Fruit fly (Drosophila melanogaster) whole organism, prepupa: ENCODE data around the gene rtp.

Source experiments
- Blimp-1 ChIP-seq: fragments of 200-800 bp; sonication (Bioruptor generic); optimal IDR thresholded peaks from 3 replicates; lab custom pipeline; 2017; ENCODE audit warnings: missing biosample characterization, missing genetic modification characterization, mild to moderate bottlenecking, moderate library complexity, missing genetic modification reagents
- CG10631 ChIP-seq: fragments of 200-800 bp; sonication (Bioruptor generic); optimal IDR thresholded peaks from 2 replicates; lab custom pipeline; 2016; ENCODE audit warnings: missing biosample characterization, missing genetic modification characterization
- CG10669 ChIP-seq: fragments of 200-800 bp; sonication (Bioruptor generic); optimal IDR thresholded peaks from 3 replicates; lab custom pipeline; 2018; ENCODE audit warnings: missing biosample characterization, mild to moderate bottlenecking, missing genetic modification characterization, moderate library complexity
- CG11294 ChIP-seq: fragments of 200-800 bp; sonication (Bioruptor generic); IDR thresholded peaks from 2 replicates; pipeline ENCODE4 v1.3.6; 2022; ENCODE audit warnings: missing biosample characterization, missing genetic modification characterization
- CG11762 ChIP-seq: fragments of 200-800 bp; sonication (Bioruptor generic); optimal IDR thresholded peaks from 3 replicates; lab custom pipeline; 2016; ENCODE audit warnings: missing biosample characterization, missing genetic modification characterization; ENCODE audit not compliant: insufficient read depth
- CG11902 ChIP-seq: fragments of 200-800 bp; sonication (Bioruptor generic); optimal IDR thresholded peaks from 3 replicates; lab custom pipeline; 2016; ENCODE audit warnings: missing biosample characterization, missing genetic modification characterization
- CG1621 ChIP-seq: fragments of 200-800 bp; sonication (Bioruptor generic); optimal IDR thresholded peaks from 3 replicates; lab custom pipeline; 2018; ENCODE audit warnings: missing biosample characterization, mild to moderate bottlenecking, missing genetic modification characterization
- CG16779 ChIP-seq: fragments of 200-800 bp; sonication (Bioruptor generic); optimal IDR thresholded peaks from 3 replicates; lab custom pipeline; 2017; ENCODE audit warnings: missing biosample characterization, mild to moderate bottlenecking, missing genetic modification characterization
- CG3032 ChIP-seq: fragments of 200-800 bp; optimal IDR thresholded peaks from 2 replicates; lab custom pipeline; 2019; ENCODE audit warnings: missing biosample characterization, mild to moderate bottlenecking, missing genetic modification characterization, moderate library complexity
- CG31627 ChIP-seq: fragments of 200-800 bp; sonication (Bioruptor generic); optimal IDR thresholded peaks from 3 replicates; lab custom pipeline; 2016; ENCODE audit warnings: missing biosample characterization, missing genetic modification characterization
- CG34406 ChIP-seq: fragments of 200-800 bp; sonication (Bioruptor generic); optimal IDR thresholded peaks from 3 replicates; lab custom pipeline; 2016; ENCODE audit warnings: missing biosample characterization, missing genetic modification characterization
- CG3919 ChIP-seq: fragments of 200-800 bp; sonication (Bioruptor generic); optimal IDR thresholded peaks from 3 replicates; lab custom pipeline; 2016; ENCODE audit warnings: missing biosample characterization, missing genetic modification characterization
- CG6163 ChIP-seq: fragments of 200-800 bp; sonication (Bioruptor generic); IDR thresholded peaks from 3 replicates; pipeline ENCODE4 v1.3.6; 2022; ENCODE audit warnings: missing biosample characterization, missing genetic modification characterization
- CG6792 ChIP-seq: fragments of 200-800 bp; sonication (Bioruptor generic); optimal IDR thresholded peaks from 3 replicates; lab custom pipeline; 2016; ENCODE audit warnings: missing biosample characterization, missing genetic modification characterization
- CG6808 ChIP-seq: fragments of 200-800 bp; sonication (Bioruptor generic); optimal IDR thresholded peaks from 3 replicates; lab custom pipeline; 2017; ENCODE audit warnings: missing biosample characterization, missing genetic modification characterization, mild to moderate bottlenecking, moderate library complexity, missing genetic modification reagents
- CG6854 ChIP-seq: fragments of 200-800 bp; sonication (Bioruptor generic); optimal IDR thresholded peaks from 2 replicates; lab custom pipeline; 2017; ENCODE audit warnings: missing biosample characterization, mild to moderate bottlenecking, missing genetic modification characterization
- CG7368 ChIP-seq: fragments of 200-800 bp; sonication (Bioruptor generic); optimal IDR thresholded peaks from 3 replicates; lab custom pipeline; 2016; ENCODE audit warnings: missing biosample characterization, missing genetic modification characterization
- CG8119 ChIP-seq: fragments of 200-800 bp; sonication (Bioruptor generic); IDR thresholded peaks from 3 replicates; pipeline ENCODE4 v1.3.6; 2022; ENCODE audit warnings: missing biosample characterization, missing genetic modification characterization
- CG8319 ChIP-seq: fragments of 200-800 bp; sonication (Bioruptor generic); optimal IDR thresholded peaks from 3 replicates; lab custom pipeline; 2016; ENCODE audit warnings: missing biosample characterization, missing genetic modification characterization
- CG8632 ChIP-seq: fragments of 200-800 bp; sonication (Bioruptor generic); optimal IDR thresholded peaks from 3 replicates; lab custom pipeline; 2016; ENCODE audit warnings: missing biosample characterization, missing genetic modification characterization
- CG9139 ChIP-seq: fragments of 200-800 bp; sonication (Bioruptor generic); optimal IDR thresholded peaks from 3 replicates; lab custom pipeline; 2017; ENCODE audit warnings: missing biosample characterization, mild to moderate bottlenecking, missing genetic modification characterization
- Eip75B ChIP-seq: fragments of 200-800 bp; sonication (Bioruptor generic); optimal IDR thresholded peaks from 3 replicates; lab custom pipeline; 2016; ENCODE audit warnings: missing biosample characterization, missing genetic modification characterization
- Eip78C ChIP-seq: fragments of 200-800 bp; sonication (Bioruptor generic); peaks from one replicate; lab custom pipeline; 2016; ENCODE audit warnings: missing biosample characterization, missing genetic modification characterization
- Eip93F ChIP-seq: fragments of 200-800 bp; sonication (Bioruptor generic); optimal IDR thresholded peaks from 2 replicates; lab custom pipeline; 2016; ENCODE audit warnings: missing biosample characterization, mild to moderate bottlenecking, missing genetic modification characterization
- Ets21C ChIP-seq: fragments of 200-800 bp; sonication (Bioruptor generic); optimal IDR thresholded peaks from 3 replicates; lab custom pipeline; 2016; ENCODE audit warnings: missing biosample characterization, missing genetic modification characterization
- Ets96B ChIP-seq: fragments of 200-800 bp; optimal IDR thresholded peaks from 2 replicates; lab custom pipeline; 2019; ENCODE audit warnings: missing biosample characterization, mild to moderate bottlenecking, missing genetic modification characterization, moderate library complexity
- Gug ChIP-seq: fragments of 200-800 bp; sonication (Bioruptor generic); IDR thresholded peaks from 2 replicates; pipeline ENCODE4 v1.3.6; 2022; ENCODE audit warnings: missing biosample characterization, missing genetic modification characterization
- Hr38 ChIP-seq: sonication (Bioruptor generic); optimal IDR thresholded peaks from 2 replicates; lab custom pipeline; 2016; ENCODE audit warnings: missing biosample characterization, missing genetic modification characterization
- Hr39 ChIP-seq: fragments of 200-800 bp; sonication (Bioruptor generic); optimal IDR thresholded peaks from 2 replicates; lab custom pipeline; 2016; ENCODE audit warnings: missing biosample characterization, missing genetic modification characterization
- Hr4 ChIP-seq: fragments of 200-800 bp; sonication (Bioruptor generic); optimal IDR thresholded peaks from 3 replicates; lab custom pipeline; 2016; ENCODE audit warnings: missing biosample characterization, missing genetic modification characterization
- Lpt ChIP-seq: fragments of 200-800 bp; sonication (Bioruptor generic); optimal IDR thresholded peaks from 3 replicates; lab custom pipeline; 2016; ENCODE audit warnings: missing biosample characterization, missing genetic modification characterization
- Met ChIP-seq: fragments of 200-800 bp; sonication (Bioruptor generic); optimal IDR thresholded peaks from 3 replicates; lab custom pipeline; 2016; ENCODE audit warnings: missing biosample characterization, missing genetic modification characterization
- OdsH ChIP-seq: fragments of 200-800 bp; sonication (Bioruptor generic); optimal IDR thresholded peaks from 3 replicates; lab custom pipeline; 2016; ENCODE audit warnings: missing biosample characterization, missing genetic modification characterization
- Smox ChIP-seq: fragments of 200-800 bp; sonication (Bioruptor generic); optimal IDR thresholded peaks from 3 replicates; lab custom pipeline; 2016; ENCODE audit warnings: missing biosample characterization, missing genetic modification characterization
- Sox14 ChIP-seq: fragments of 200-800 bp; sonication (Bioruptor generic); optimal IDR thresholded peaks from 3 replicates; lab custom pipeline; 2016; ENCODE audit warnings: missing biosample characterization, missing genetic modification characterization
- Sox15 ChIP-seq: fragments of 200-800 bp; sonication (Bioruptor generic); optimal IDR thresholded peaks from 3 replicates; lab custom pipeline; 2016; ENCODE audit warnings: missing biosample characterization, missing genetic modification characterization
- achi ChIP-seq: fragments of 200-800 bp; sonication (Bioruptor generic); optimal IDR thresholded peaks from 3 replicates; lab custom pipeline; 2016; ENCODE audit warnings: missing biosample characterization, missing genetic modification characterization
- cyc ChIP-seq: fragments of 200-800 bp; sonication (Bioruptor generic); optimal IDR thresholded peaks from 3 replicates; lab custom pipeline; 2016; ENCODE audit warnings: missing biosample characterization, missing genetic modification characterization
- dac ChIP-seq: fragments of 200-800 bp; sonication (Bioruptor generic); optimal IDR thresholded peaks from 2 replicates; lab custom pipeline; 2017; ENCODE audit warnings: missing biosample characterization, mild to moderate bottlenecking, missing genetic modification characterization
- eg ChIP-seq: fragments of 200-800 bp; sonication (Bioruptor generic); IDR thresholded peaks from 3 replicates; pipeline ENCODE4 v1.3.6; 2022; ENCODE audit warnings: missing biosample characterization, missing genetic modification characterization
- esn ChIP-seq: fragments of 200-800 bp; sonication (Bioruptor generic); optimal IDR thresholded peaks from 2 replicates; lab custom pipeline; 2016; ENCODE audit warnings: missing biosample characterization, mild to moderate bottlenecking, missing genetic modification characterization, moderate library complexity
- lz ChIP-seq: fragments of 200-800 bp; sonication (Bioruptor generic); optimal IDR thresholded peaks from 3 replicates; lab custom pipeline; 2016; ENCODE audit warnings: missing biosample characterization, missing genetic modification characterization
- net ChIP-seq: fragments of 200-800 bp; sonication (Bioruptor generic); optimal IDR thresholded peaks from 3 replicates; lab custom pipeline; 2016; ENCODE audit warnings: missing biosample characterization, missing genetic modification characterization
- pdm3 ChIP-seq: fragments of 200-800 bp; sonication (Bioruptor generic); optimal IDR thresholded peaks from 3 replicates; lab custom pipeline; 2016; ENCODE audit warnings: missing biosample characterization, missing genetic modification characterization
- ss ChIP-seq, 2 experiments: fragments of 200-800 bp; sonication (Bioruptor generic); optimal IDR thresholded peaks; 2 replicates in 1 of 2; 3 replicates in 1 of 2; lab custom pipeline; 2017 to 2018; ENCODE audit warnings: mild to moderate bottlenecking in 2 of 2, missing biosample characterization in 2 of 2, missing genetic modification characterization in 2 of 2, moderate library complexity in 1 of 2
- svp ChIP-seq: fragments of 200-800 bp; sonication (Bioruptor generic); peaks from one replicate; lab custom pipeline; 2016; ENCODE audit warnings: missing biosample characterization, missing genetic modification characterization
- topi ChIP-seq: fragments of 200-800 bp; sonication (Bioruptor generic); optimal IDR thresholded peaks from 3 replicates; lab custom pipeline; 2016; ENCODE audit warnings: missing biosample characterization, missing genetic modification characterization
- vri ChIP-seq: fragments of 200-800 bp; sonication (Bioruptor generic); optimal IDR thresholded peaks from 3 replicates; lab custom pipeline; 2016; ENCODE audit warnings: missing biosample characterization, mild to moderate bottlenecking, missing genetic modification characterization

Gene rtp

dm6 chr3R:5240721-5241120 lies 3.6 kb upstream of the rtp start, which contains the start of gene CG33293:
CG33293 (minus strand) TSS chr3R:5240735.
- TF ChIP-seq Hr38 (no peak), CG7368 (GFP tag; lab: Kevin White, UChicago) (no peak), pdm3 (GFP tag; lab: Kevin White, UChicago) (no peak), Sox15 (GFP tag; lab: Kevin White, UChicago) (no peak), Lpt (GFP tag; lab: Kevin White, UChicago) (no peak), Smox (no peak), CG3919 (GFP tag; lab: Kevin White, UChicago) (no peak), CG8319 (no peak), Eip75B (GFP tag; lab: Kevin White, UChicago) (no peak), CG11762 (GFP tag; lab: Kevin White, UChicago) (no peak), CG6808 (GFP tag; lab: Kevin White, UChicago) (no peak), net (GFP tag; lab: Kevin White, UChicago) (no peak), CG1621 (no peak)

- peak; percentile 16 for TF ChIP-seq CG34406 (GFP tag; lab: Kevin White, UChicago)
- peak; percentile 77 for TF ChIP-seq Ets21C (GFP tag; lab: Kevin White, UChicago)
- no peak for TF ChIP-seq ss (GFP tag; optimal IDR thresholded peaks at IDR 0.05; lab: Kevin White, UChicago)
- peak; percentile 40 for TF ChIP-seq CG11902 (GFP tag; lab: Kevin White, UChicago)
- peak; percentile 77 for TF ChIP-seq cyc (GFP tag; lab: Kevin White, UChicago)
- TF ChIP-seq CG3919 (GFP tag; lab: Kevin White, UChicago), result peak; percentile 43
- TF ChIP-seq CG8632 (GFP tag; lab: Kevin White, UChicago), result peak; percentile 29
- TF ChIP-seq CG8119 (GFP tag; lab: Robert Waterston, UW), result no peak
- TF ChIP-seq Smox, result no peak
- peak; percentile 50 for TF ChIP-seq CG6792 (GFP tag; lab: Kevin White, UChicago)
- peak; percentile 71 for TF ChIP-seq Hr4 (GFP tag; lab: Kevin White, UChicago)
- no peak for TF ChIP-seq Met
- TF ChIP-seq Sox14 (GFP tag; lab: Kevin White, UChicago), result peak; percentile 81
- TF ChIP-seq Lpt (GFP tag; lab: Kevin White, UChicago), result no peak
- TF ChIP-seq pdm3 (GFP tag; lab: Kevin White, UChicago), result peak; percentile 68
- TF ChIP-seq lz (GFP tag; lab: Kevin White, UChicago), result peak; percentile 77
- no peak for TF ChIP-seq OdsH (GFP tag; lab: Kevin White, UChicago)
- no peak for TF ChIP-seq dac (GFP tag; lab: Kevin White, UChicago)
- peak; percentile 75 for TF ChIP-seq Eip78C (GFP tag; lab: Kevin White, UChicago)
- TF ChIP-seq CG6808 (GFP tag; lab: Kevin White, UChicago), result no peak
- TF ChIP-seq achi (GFP tag; lab: Kevin White, UChicago), result peak; percentile 48
- TF ChIP-seq Ets96B (tag; lab: Kevin White, UChicago), result peak; percentile 48
- TF ChIP-seq Gug (GFP tag; lab: Robert Waterston, UW), result 0 out of 2 replicates have a peak, but pooled peaks have one; percentile 23
- TF ChIP-seq eg (GFP tag; lab: Robert Waterston, UW), result peak; percentile 58; the same call in 1 of the 3 replicates
- TF ChIP-seq CG6163 (GFP tag; lab: Robert Waterston, UW), result no peak; the same call in 2 of the 3 replicates
- TF ChIP-seq CG11294, result no peak; the same call in 1 of the 2 replicates
- no peak for TF ChIP-seq CG6854
- TF ChIP-seq CG16779 (tag; lab: Kevin White, UChicago), result no peak
- TF ChIP-seq vri, result peak; percentile 62
- no peak for TF ChIP-seq Blimp-1 (GFP tag; lab: Kevin White, UChicago)
- peak; percentile 64 for TF ChIP-seq Sox15 (GFP tag; lab: Kevin White, UChicago)
- TF ChIP-seq CG9139 (GFP tag; lab: Kevin White, UChicago), result no peak
- TF ChIP-seq Eip75B (GFP tag; lab: Kevin White, UChicago), result peak; percentile 55
- TF ChIP-seq svp (GFP tag; lab: Kevin White, UChicago), result peak; percentile 88
- TF ChIP-seq topi (GFP tag; lab: Kevin White, UChicago), result peak; percentile 60
- TF ChIP-seq CG3032, result peak; percentile 57
- TF ChIP-seq esn (GFP tag; lab: Kevin White, UChicago), result peak; percentile 72
- peak; percentile 80 for TF ChIP-seq CG31627
- TF ChIP-seq Hr39 (GFP tag; lab: Kevin White, UChicago), result peak; percentile 80
- peak; percentile 65 for TF ChIP-seq CG10631 (GFP tag; lab: Kevin White, UChicago)
- TF ChIP-seq CG10669, result no peak
- TF ChIP-seq Eip93F (GFP tag; lab: Kevin White, UChicago), result peak; percentile 2
These were observed 4.9 kb downstream of the rtp start, which contains the start of the genes Kat60 and Mms19 for dm6 chr3R:5232197-5232607. Kat60 (minus strand) TSS chr3R:5232209. Mms19 (plus strand) TSS chr3R:5232543.
